Worm (Caenorhabditis elegans): ENCODE data around the gene mrps-31.

ce11 chrIII:3649305-3649704, 19.1 kb upstream of the mrps-31 start:
- TF ChIP-seq alr-1 (tag; optimal IDR thresholded peaks at IDR 0.05) (no peak), ama-1 (optimal IDR thresholded peaks at IDR 0.05) (no peak), unc-39 (tag; optimal IDR thresholded peaks at IDR 0.05) (no peak)
